Fruit fly (Drosophila melanogaster): ENCODE data around the gene CG11816.

Gene CG11816

dm6 chrX:13565490-13566156 lies 10.0 kb upstream of the CG11816 start:
- TF ChIP-seq gl (tag; optimal IDR thresholded peaks at IDR 0.05), result no peak
- peak; percentile 51 for TF ChIP-seq CG14655 (GFP tag; optimal IDR thresholded peaks at IDR 0.05)
- TF ChIP-seq fd96Ca (GFP tag; IDR thresholded peaks at IDR 0.05), result no peak
- TF ChIP-seq CG32121 (GFP tag; IDR thresholded peaks at IDR 0.05), result no peak
- peak; percentile 14 for TF ChIP-seq CG9948 (tag; optimal IDR thresholded peaks at IDR 0.05)
- no peak for TF ChIP-seq CG34367 (tag; optimal IDR thresholded peaks at IDR 0.05)
- no peak for TF ChIP-seq D1 (tag; optimal IDR thresholded peaks at IDR 0.05)
- TF ChIP-seq CG15710 (tag; optimal IDR thresholded peaks at IDR 0.05), result peak; percentile 34
- TF ChIP-seq EcR (GFP tag; optimal IDR thresholded peaks at IDR 0.05), result no peak
- TF ChIP-seq CG4496 (GFP tag; IDR thresholded peaks at IDR 0.05), result no peak
- peak; percentile 55 for TF ChIP-seq Ets98B (GFP tag; IDR thresholded peaks at IDR 0.05)
- TF ChIP-seq CG17806 (tag; optimal IDR thresholded peaks at IDR 0.05), result no peak
- no peak for TF ChIP-seq rn (GFP tag; IDR thresholded peaks at IDR 0.05)
- no peak for TF ChIP-seq CG13204 (GFP tag; optimal IDR thresholded peaks at IDR 0.05)
- TF ChIP-seq CG8301 (tag; optimal IDR thresholded peaks at IDR 0.05), result peak; percentile 21
- TF ChIP-seq CG8159 (tag; optimal IDR thresholded peaks at IDR 0.05), result peak; percentile 13

- TF ChIP-seq Snoo (tag; optimal IDR thresholded peaks at IDR 0.05) (peak; percentile 15), CG14655 (GFP tag; optimal IDR thresholded peaks at IDR 0.05) (no peak), Pif1A (GFP tag; optimal IDR thresholded peaks at IDR 0.05) (no peak), D1 (tag; optimal IDR thresholded peaks at IDR 0.05) (no peak), CG10348 (GFP tag; IDR thresholded peaks at IDR 0.05) (no peak), Ets98B (GFP tag; IDR thresholded peaks at IDR 0.05) (no peak), CG12605 (GFP tag; IDR thresholded peaks at IDR 0.05) (peak; percentile 63; the same call in 1 of the 2 replicates), gl (tag; optimal IDR thresholded peaks at IDR 0.05) (no peak), CG15710 (tag; optimal IDR thresholded peaks at IDR 0.05) (no peak), CG13204 (GFP tag; optimal IDR thresholded peaks at IDR 0.05) (peak; percentile 23), CG8159 (tag; optimal IDR thresholded peaks at IDR 0.05) (no peak), EcR (GFP tag; optimal IDR thresholded peaks at IDR 0.05) (peak; percentile 22), CG34367 (tag; optimal IDR thresholded peaks at IDR 0.05) (no peak), CG4496 (GFP tag; IDR thresholded peaks at IDR 0.05) (peak; percentile 41; the same call in 2 of the 3 replicates), rn (GFP tag; IDR thresholded peaks at IDR 0.05) (no peak), CG8301 (tag; optimal IDR thresholded peaks at IDR 0.05) (no peak), CG9948 (tag; optimal IDR thresholded peaks at IDR 0.05) (no peak), CG32121 (GFP tag; IDR thresholded peaks at IDR 0.05) (no peak), CG17806 (tag; optimal IDR thresholded peaks at IDR 0.05) (no peak), fd96Ca (GFP tag; IDR thresholded peaks at IDR 0.05) (no peak), Pif1B (GFP tag; optimal IDR thresholded peaks at IDR 0.05) (no peak)
These were observed 8.2 kb upstream of the CG11816 start, which contains the start of the genes CG46311 and Tpst for dm6 chrX:13563483-13564443. Gene CG46311 (plus strand): TSS chrX:13563823. Gene Tpst (plus strand): TSS chrX:13563823.

DNA sequence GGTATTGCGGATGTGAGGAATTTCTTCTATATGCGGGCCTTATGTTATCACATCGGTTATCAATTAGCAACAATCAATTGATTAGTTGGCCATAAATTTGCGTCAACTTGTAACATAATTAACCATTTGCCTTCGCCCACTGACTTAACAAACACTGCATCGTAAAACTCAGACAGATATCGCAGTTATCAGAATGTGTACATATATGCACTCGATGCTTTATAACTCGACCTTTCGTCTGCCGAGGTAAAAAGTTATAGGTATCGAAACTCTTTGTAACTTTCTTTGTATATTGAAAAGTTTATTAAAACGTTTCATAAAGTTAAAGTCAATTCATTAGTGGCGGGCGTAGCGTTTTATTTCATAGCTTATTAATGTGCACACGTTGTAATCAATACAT lies 7.4 kb upstream of the CG11816 start:
- TF ChIP-seq D1 (tag; optimal IDR thresholded peaks at IDR 0.05) (no peak), CG17806 (tag; optimal IDR thresholded peaks at IDR 0.05) (no peak), Pif1B (GFP tag; optimal IDR thresholded peaks at IDR 0.05) (no peak), CG8159 (tag; optimal IDR thresholded peaks at IDR 0.05) (no peak), rn (GFP tag; IDR thresholded peaks at IDR 0.05) (no peak), CG14655 (GFP tag; optimal IDR thresholded peaks at IDR 0.05) (no peak), CG15710 (tag; optimal IDR thresholded peaks at IDR 0.05) (no peak), CG8301 (tag; optimal IDR thresholded peaks at IDR 0.05) (no peak), CG10348 (GFP tag; IDR thresholded peaks at IDR 0.05) (no peak), Pif1A (GFP tag; optimal IDR thresholded peaks at IDR 0.05) (no peak), CG12605 (GFP tag; IDR thresholded peaks at IDR 0.05) (no peak), gl (tag; optimal IDR thresholded peaks at IDR 0.05) (no peak), CG32121 (GFP tag; IDR thresholded peaks at IDR 0.05) (no peak), CG13204 (GFP tag; optimal IDR thresholded peaks at IDR 0.05) (no peak), CG34367 (tag; optimal IDR thresholded peaks at IDR 0.05) (no peak)

dm6 chrX:13561371-13561770 lies 5.8 kb upstream of the CG11816 start, which contains the start of gene CG32633:
Gene CG32633 (plus strand): TSS chrX:13561671.
- TF ChIP-seq CG9948 (tag; optimal IDR thresholded peaks at IDR 0.05) (no peak), Pif1A (GFP tag; optimal IDR thresholded peaks at IDR 0.05) (no peak), Snoo (tag; optimal IDR thresholded peaks at IDR 0.05) (no peak), CG34367 (tag; optimal IDR thresholded peaks at IDR 0.05) (no peak)

dm6 chrX:13556172-13556571 lies 572 bp upstream of the CG11816 start, which contains the start of gene CG32631:
Gene CG32631 (plus strand): TSS chrX:13556472.
- TF ChIP-seq Ets98B (GFP tag; IDR thresholded peaks at IDR 0.05), result no peak

DNA sequence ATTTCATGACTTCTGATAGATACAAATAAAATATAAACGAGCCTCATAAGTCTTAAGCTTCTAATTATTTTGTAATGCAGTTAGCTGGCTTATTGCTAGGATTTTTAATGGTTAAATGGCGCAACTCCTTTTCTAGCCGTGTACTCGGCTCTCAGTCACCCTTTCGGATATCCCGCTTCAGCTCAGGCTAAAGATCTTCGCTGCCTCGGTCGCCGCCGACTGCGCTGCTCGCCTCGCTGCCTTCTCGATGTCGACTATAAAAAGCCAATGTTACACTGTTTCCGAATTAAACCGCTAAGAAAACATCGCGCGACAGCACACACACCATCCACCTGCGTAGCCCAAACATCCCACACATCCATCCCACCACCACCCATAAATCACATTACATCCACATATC lies 12.3 kb downstream of the CG11816 start, which contains the start of gene Cpr12A:
TSS of gene Cpr12A (plus strand) at position 301 of the 400 bp plus-strand sequence.
- TF ChIP-seq CG9948 (tag; optimal IDR thresholded peaks at IDR 0.05) (peak; percentile 30), CG12605 (GFP tag; IDR thresholded peaks at IDR 0.05) (no peak), CG13204 (GFP tag; optimal IDR thresholded peaks at IDR 0.05) (no peak), CG17806 (tag; optimal IDR thresholded peaks at IDR 0.05) (peak; percentile 10), Snoo (tag; optimal IDR thresholded peaks at IDR 0.05) (no peak), CG15710 (tag; optimal IDR thresholded peaks at IDR 0.05) (peak; percentile 39), CG34367 (tag; optimal IDR thresholded peaks at IDR 0.05) (peak; percentile 13), CG8159 (tag; optimal IDR thresholded peaks at IDR 0.05) (peak; percentile 24)

All from whole organism, pupa.